Worm (Caenorhabditis elegans): ENCODE data around the gene rict-1.

The rict-1 gene

ce11 chrII:13053443-13053842, 63.2 kb downstream of the rict-1 start:
- TF ChIP-seq pat-9 (tag; optimal IDR thresholded peaks at IDR 0.05) = no peak
- TF ChIP-seq ceh-30 (tag; optimal IDR thresholded peaks at IDR 0.05) = no peak
- no peak for TF ChIP-seq tbx-2 (tag; optimal IDR thresholded peaks at IDR 0.05)
- TF ChIP-seq hlh-30 (tag; optimal IDR thresholded peaks at IDR 0.05; ENCODE audit: insufficient read depth) = no peak
- no peak for TF ChIP-seq madf-2 (tag; optimal IDR thresholded peaks at IDR 0.05)
- TF ChIP-seq K09A11.1 (tag; optimal IDR thresholded peaks at IDR 0.05; ENCODE audit: insufficient read depth) = no peak
- TF ChIP-seq ceh-31 (tag; optimal IDR thresholded peaks at IDR 0.05) = no peak
- TF ChIP-seq ceh-34 (tag; optimal IDR thresholded peaks at IDR 0.05) = no peak
- no peak for TF ChIP-seq dmd-4 (tag; optimal IDR thresholded peaks at IDR 0.05; ENCODE audit: borderline replicate concordance)
- no peak for TF ChIP-seq ceh-24 (tag; optimal IDR thresholded peaks at IDR 0.05)
- TF ChIP-seq pax-1 (tag; optimal IDR thresholded peaks at IDR 0.05) = no peak
- TF ChIP-seq odd-2 (tag; optimal IDR thresholded peaks at IDR 0.05) = no peak
- no peak for TF ChIP-seq ceh-2 (tag; optimal IDR thresholded peaks at IDR 0.05)
- TF ChIP-seq dve-1 (tag; optimal IDR thresholded peaks at IDR 0.05) = no peak
- no peak for TF ChIP-seq fkh-6 (tag; optimal IDR thresholded peaks at IDR 0.05)
- no peak for TF ChIP-seq zip-5 (tag; optimal IDR thresholded peaks at IDR 0.05)
- TF ChIP-seq fax-1 (tag; optimal IDR thresholded peaks at IDR 0.05) = no peak

ce11 chrII:13050050-13050449, 66.6 kb downstream of the rict-1 start:
- no peak for TF ChIP-seq nfya-1 (tag; optimal IDR thresholded peaks at IDR 0.05)
- TF ChIP-seq T23F11.4 (GFP tag; optimal IDR thresholded peaks at IDR 0.05) = no peak
- no peak for TF ChIP-seq ceh-24 (tag; optimal IDR thresholded peaks at IDR 0.05)
- no peak for TF ChIP-seq unc-3 (GFP tag; conservative IDR thresholded peaks at IDR 0.05)
- no peak for TF ChIP-seq unc-3 (tag; optimal IDR thresholded peaks at IDR 0.05)
- no peak for TF ChIP-seq nhr-232 (tag; optimal IDR thresholded peaks at IDR 0.05)
- TF ChIP-seq F13H6.1 (tag; optimal IDR thresholded peaks at IDR 0.05) = no peak
- no peak for TF ChIP-seq syd-9 (tag; optimal IDR thresholded peaks at IDR 0.05)
- TF ChIP-seq lin-11 (tag; optimal IDR thresholded peaks at IDR 0.05) = no peak
- TF ChIP-seq mec-3 (tag; optimal IDR thresholded peaks at IDR 0.05; ENCODE audit: borderline replicate concordance) = no peak
- no peak for TF ChIP-seq fax-1 (tag; optimal IDR thresholded peaks at IDR 0.05)
- TF ChIP-seq hlh-8 (tag; optimal IDR thresholded peaks at IDR 0.05) = no peak
- TF ChIP-seq hlh-15 (tag; optimal IDR thresholded peaks at IDR 0.05) = no peak
- TF ChIP-seq ceh-14 (tag; optimal IDR thresholded peaks at IDR 0.05) = no peak
- no peak for TF ChIP-seq pros-1 (tag; optimal IDR thresholded peaks at IDR 0.05)
- no peak for TF ChIP-seq ceh-48 (tag; optimal IDR thresholded peaks at IDR 0.05)
- no peak for TF ChIP-seq sdc-2 (tag; optimal IDR thresholded peaks at IDR 0.05)
- no peak for TF ChIP-seq tbx-7 (tag; optimal IDR thresholded peaks at IDR 0.05)

Data from whole organism, late embryonic.